Worm (Caenorhabditis elegans) whole organism, early embryonic: ENCODE data around the gene B0302.5.
A peak's percentile ranks its signal among the peaks of the same experiment; 100 is the strongest.

Experiments used
- B0310.2 ChIP-seq: sonication (generic microtip); optimal IDR thresholded peaks from 2 replicates; lab custom pipeline; 2016; ENCODE audit warnings: mild to moderate bottlenecking, missing genetic modification characterization, missing compliant biosample characterization
- F13C5.2 ChIP-seq: sonication (generic microtip); optimal IDR thresholded peaks from 2 replicates; lab custom pipeline; 2017; ENCODE audit warnings: mild to moderate bottlenecking, missing genetic modification characterization, inconsistent platforms, missing compliant biosample characterization
- aly-1 ChIP-seq: sonication (generic microtip); optimal IDR thresholded peaks from 2 replicates; lab custom pipeline; 2016; ENCODE audit warnings: missing genetic modification characterization, missing compliant biosample characterization
- ama-1 ChIP-seq: fragments of 150-350 bp; optimal IDR thresholded peaks from 2 replicates; lab custom pipeline; 2014
- ceh-13 ChIP-seq: fragments of 200-800 bp; sonication (Bioruptor generic); optimal IDR thresholded peaks from 2 replicates; lab custom pipeline; 2018; ENCODE audit warnings: mild to moderate bottlenecking, missing genetic modification characterization, missing compliant biosample characterization
- ceh-36 ChIP-seq: sonication (generic microtip); optimal IDR thresholded peaks from 2 replicates; lab custom pipeline; 2016; ENCODE audit warnings: missing genetic modification characterization, inconsistent platforms, missing compliant biosample characterization
- ets-7 ChIP-seq: sonication (generic microtip); optimal IDR thresholded peaks from 2 replicates; lab custom pipeline; 2016; ENCODE audit warnings: missing genotype, missing genetic modification characterization, missing compliant biosample characterization
- flt-1 ChIP-seq: fragments of 200-800 bp; sonication (Bioruptor generic); IDR thresholded peaks from 2 replicates; pipeline ENCODE4 v1.3.6; 2022; ENCODE audit warnings: missing genetic modification characterization, missing compliant biosample characterization
- hmbx-1 ChIP-seq: sonication (generic microtip); optimal IDR thresholded peaks from 2 replicates; lab custom pipeline; 2016; ENCODE audit warnings: mild to moderate bottlenecking, missing genetic modification characterization, missing compliant biosample characterization
- hmg-4 ChIP-seq: fragments of 200-800 bp; sonication (Bioruptor generic); optimal IDR thresholded peaks from 2 replicates; lab custom pipeline; 2018; ENCODE audit warnings: mild to moderate bottlenecking, missing genetic modification characterization, missing compliant biosample characterization
- hnd-1 ChIP-seq: sonication (generic microtip); optimal IDR thresholded peaks from 2 replicates; lab custom pipeline; 2016; ENCODE audit warnings: missing genetic modification characterization, missing compliant biosample characterization
- pes-1 ChIP-seq: fragments of 200-800 bp; sonication (Bioruptor generic); IDR thresholded peaks from 2 replicates; pipeline ENCODE4 v1.3.6; 2022; ENCODE audit warnings: missing genetic modification reagents, missing genetic modification characterization, missing compliant biosample characterization
- scrt-1 ChIP-seq: fragments of 200-800 bp; sonication (Bioruptor generic); IDR thresholded peaks from 2 replicates; pipeline ENCODE4 v1.3.6; 2022; ENCODE audit warnings: missing genetic modification characterization, missing compliant biosample characterization
- sea-1 ChIP-seq: fragments of 200-800 bp; sonication (Bioruptor generic); conservative IDR thresholded peaks from 2 replicates; pipeline ENCODE4 v1.3.6; 2022; ENCODE audit warnings: missing genetic modification characterization, missing compliant biosample characterization
- tbx-11 ChIP-seq: fragments of 200-800 bp; sonication (Bioruptor generic); IDR thresholded peaks from 2 replicates; pipeline ENCODE4 v1.3.6; 2022; ENCODE audit warnings: missing genetic modification characterization, missing compliant biosample characterization
- tbx-37 ChIP-seq: fragments of 200-800 bp; sonication (Bioruptor generic); conservative IDR thresholded peaks from 2 replicates; pipeline ENCODE4 v1.3.6; 2022; ENCODE audit warnings: missing genetic modification reagents, missing genetic modification characterization, missing compliant biosample characterization
- tra-4 ChIP-seq: sonication (generic microtip); optimal IDR thresholded peaks from 2 replicates; lab custom pipeline; 2017; ENCODE audit warnings: missing genetic modification characterization, missing compliant biosample characterization

The B0302.5 gene

ce11 chrX:17151160-17151711, 43.7 kb downstream of the B0302.5 start, which contains the start of gene mdt-1.2:
mdt-1.2 (plus strand) TSS chrX:17151522.
- TF ChIP-seq ceh-36 (tag; lab: Kevin White, UChicago) = peak; percentile 4
- TF ChIP-seq scrt-1 = no peak
- no peak for TF ChIP-seq tra-4 (tag; lab: Kevin White, UChicago)
- TF ChIP-seq F13C5.2 = peak; percentile 81
- peak; percentile 11 for TF ChIP-seq hmg-4 (GFP tag; lab: Kevin White, UChicago)

DNA sequence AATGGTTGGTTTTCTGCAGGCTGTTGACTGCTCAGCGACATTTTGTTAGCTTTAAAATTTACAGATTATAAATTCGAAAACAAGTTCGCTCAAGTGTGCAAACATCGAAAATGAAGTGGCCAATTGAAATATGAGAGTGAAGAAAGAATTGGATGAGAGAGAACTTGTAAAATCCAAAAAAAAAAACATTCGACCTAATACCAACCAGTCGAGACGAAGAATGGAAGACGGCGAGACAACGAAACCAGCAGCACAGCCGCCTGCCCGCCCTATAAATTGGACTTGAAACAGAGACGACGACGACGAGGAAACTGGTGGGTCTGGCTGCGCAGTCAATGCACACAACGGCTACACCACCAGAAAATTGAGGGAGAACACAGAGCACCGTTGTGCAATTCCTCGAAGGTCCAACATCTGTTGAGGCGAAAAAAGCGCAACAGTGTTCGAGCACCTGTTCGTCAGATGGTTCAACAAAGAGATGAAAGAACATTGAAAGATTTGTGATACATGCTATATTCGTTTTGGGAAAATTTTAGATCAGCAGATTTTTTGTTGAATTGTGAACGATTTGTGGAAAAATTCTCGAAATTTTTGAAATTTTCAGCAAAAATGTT, 45.0 kb downstream of the B0302.5 start, which contains the start of gene T23C6.4:
Gene T23C6.4, minus strand, starts transcription at position 51 of the 614 bp plus-strand sequence.
- no peak for TF ChIP-seq tbx-11 (GFP tag; lab: Robert Waterston, UW)
- peak; percentile 31 for TF ChIP-seq hmg-4 (GFP tag; lab: Kevin White, UChicago)

- TF ChIP-seq hnd-1 (tag; lab: Kevin White, UChicago) = no peak
- TF ChIP-seq aly-1 = no peak
- no peak for TF ChIP-seq hmbx-1 (tag; lab: Kevin White, UChicago)
- TF ChIP-seq ets-7 (tag; lab: Kevin White, UChicago) = no peak
- no peak for TF ChIP-seq tra-4 (tag; lab: Kevin White, UChicago)
- no peak for TF ChIP-seq tbx-37 (GFP tag; lab: Robert Waterston, UW)
- no peak for TF ChIP-seq pes-1
- TF ChIP-seq sea-1 (GFP tag; lab: Robert Waterston, UW) = no peak
- no peak for TF ChIP-seq flt-1 (GFP tag; lab: Robert Waterston, UW)
- no peak for TF ChIP-seq F13C5.2
- no peak for TF ChIP-seq B0310.2 (tag; lab: Kevin White, UChicago)
- TF ChIP-seq hmg-4 (GFP tag; lab: Kevin White, UChicago) = no peak
- TF ChIP-seq ceh-13 (GFP tag; lab: Kevin White, UChicago) = no peak
- no peak for TF ChIP-seq ama-1 (lab: Kevin White, UChicago)
Measured at ce11 chrX:17146545-17146944, 48.4 kb downstream of the B0302.5 start.
